Fruit fly (Drosophila melanogaster) whole organism, prepupa: ENCODE results near the gene gpp.

ENCODE experiments used
- Blimp-1 ChIP-seq: fragments of 200-800 bp; sonication (Bioruptor generic); optimal IDR thresholded peaks from 3 replicates; lab custom pipeline; 2017; ENCODE audit warnings: missing biosample characterization, missing genetic modification characterization, mild to moderate bottlenecking, moderate library complexity, missing genetic modification reagents
- CG10631 ChIP-seq: fragments of 200-800 bp; sonication (Bioruptor generic); optimal IDR thresholded peaks from 2 replicates; lab custom pipeline; 2016; ENCODE audit warnings: missing biosample characterization, missing genetic modification characterization
- CG11294 ChIP-seq: fragments of 200-800 bp; sonication (Bioruptor generic); IDR thresholded peaks from 2 replicates; pipeline ENCODE4 v1.3.6; 2022; ENCODE audit warnings: missing biosample characterization, missing genetic modification characterization
- CG11902 ChIP-seq: fragments of 200-800 bp; sonication (Bioruptor generic); optimal IDR thresholded peaks from 3 replicates; lab custom pipeline; 2016; ENCODE audit warnings: missing biosample characterization, missing genetic modification characterization
- CG15336 ChIP-seq: fragments of 200-800 bp; sonication (Bioruptor generic); IDR thresholded peaks from 2 replicates; pipeline ENCODE4 v1.3.6; 2022; ENCODE audit warnings: missing biosample characterization, missing genetic modification characterization
- CG1621 ChIP-seq: fragments of 200-800 bp; sonication (Bioruptor generic); optimal IDR thresholded peaks from 3 replicates; lab custom pipeline; 2018; ENCODE audit warnings: missing biosample characterization, mild to moderate bottlenecking, missing genetic modification characterization
- CG16779 ChIP-seq: fragments of 200-800 bp; sonication (Bioruptor generic); optimal IDR thresholded peaks from 3 replicates; lab custom pipeline; 2017; ENCODE audit warnings: missing biosample characterization, mild to moderate bottlenecking, missing genetic modification characterization
- CG3032 ChIP-seq: fragments of 200-800 bp; optimal IDR thresholded peaks from 2 replicates; lab custom pipeline; 2019; ENCODE audit warnings: missing biosample characterization, mild to moderate bottlenecking, missing genetic modification characterization, moderate library complexity
- CG32006 ChIP-seq: fragments of 200-800 bp; sonication (Bioruptor generic); optimal IDR thresholded peaks from 3 replicates; lab custom pipeline; 2017; ENCODE audit warnings: missing biosample characterization, mild to moderate bottlenecking, missing genetic modification characterization
- CG3919 ChIP-seq: fragments of 200-800 bp; sonication (Bioruptor generic); optimal IDR thresholded peaks from 3 replicates; lab custom pipeline; 2016; ENCODE audit warnings: missing biosample characterization, missing genetic modification characterization
- CG4318 ChIP-seq: fragments of 200-800 bp; sonication (Bioruptor generic); optimal IDR thresholded peaks from 3 replicates; lab custom pipeline; 2017; ENCODE audit warnings: missing biosample characterization, mild to moderate bottlenecking, missing genetic modification characterization
- CG6163 ChIP-seq: fragments of 200-800 bp; sonication (Bioruptor generic); IDR thresholded peaks from 3 replicates; pipeline ENCODE4 v1.3.6; 2022; ENCODE audit warnings: missing biosample characterization, missing genetic modification characterization
- CG6276 ChIP-seq: fragments of 200-800 bp; sonication (Bioruptor generic); optimal IDR thresholded peaks from 2 replicates; lab custom pipeline; 2017; ENCODE audit warnings: missing biosample characterization, mild to moderate bottlenecking, missing genetic modification characterization
- CG6792 ChIP-seq: fragments of 200-800 bp; sonication (Bioruptor generic); optimal IDR thresholded peaks from 3 replicates; lab custom pipeline; 2016; ENCODE audit warnings: missing biosample characterization, missing genetic modification characterization
- CG6808 ChIP-seq: fragments of 200-800 bp; sonication (Bioruptor generic); optimal IDR thresholded peaks from 3 replicates; lab custom pipeline; 2017; ENCODE audit warnings: missing biosample characterization, missing genetic modification characterization, mild to moderate bottlenecking, moderate library complexity, missing genetic modification reagents
- CG6854 ChIP-seq: fragments of 200-800 bp; sonication (Bioruptor generic); optimal IDR thresholded peaks from 2 replicates; lab custom pipeline; 2017; ENCODE audit warnings: missing biosample characterization, mild to moderate bottlenecking, missing genetic modification characterization
- CG7368 ChIP-seq: fragments of 200-800 bp; sonication (Bioruptor generic); optimal IDR thresholded peaks from 3 replicates; lab custom pipeline; 2016; ENCODE audit warnings: missing biosample characterization, missing genetic modification characterization
- CG8119 ChIP-seq: fragments of 200-800 bp; sonication (Bioruptor generic); IDR thresholded peaks from 3 replicates; pipeline ENCODE4 v1.3.6; 2022; ENCODE audit warnings: missing biosample characterization, missing genetic modification characterization
- CG8319 ChIP-seq: fragments of 200-800 bp; sonication (Bioruptor generic); optimal IDR thresholded peaks from 3 replicates; lab custom pipeline; 2016; ENCODE audit warnings: missing biosample characterization, missing genetic modification characterization
- CG8632 ChIP-seq: fragments of 200-800 bp; sonication (Bioruptor generic); optimal IDR thresholded peaks from 3 replicates; lab custom pipeline; 2016; ENCODE audit warnings: missing biosample characterization, missing genetic modification characterization
- CG9139 ChIP-seq: fragments of 200-800 bp; sonication (Bioruptor generic); optimal IDR thresholded peaks from 3 replicates; lab custom pipeline; 2017; ENCODE audit warnings: missing biosample characterization, mild to moderate bottlenecking, missing genetic modification characterization
- Eip75B ChIP-seq: fragments of 200-800 bp; sonication (Bioruptor generic); optimal IDR thresholded peaks from 3 replicates; lab custom pipeline; 2016; ENCODE audit warnings: missing biosample characterization, missing genetic modification characterization
- Eip78C ChIP-seq: fragments of 200-800 bp; sonication (Bioruptor generic); peaks from one replicate; lab custom pipeline; 2016; ENCODE audit warnings: missing biosample characterization, missing genetic modification characterization
- Eip93F ChIP-seq: fragments of 200-800 bp; sonication (Bioruptor generic); optimal IDR thresholded peaks from 2 replicates; lab custom pipeline; 2016; ENCODE audit warnings: missing biosample characterization, mild to moderate bottlenecking, missing genetic modification characterization
- Ets21C ChIP-seq: fragments of 200-800 bp; sonication (Bioruptor generic); optimal IDR thresholded peaks from 3 replicates; lab custom pipeline; 2016; ENCODE audit warnings: missing biosample characterization, missing genetic modification characterization
- Ets96B ChIP-seq: fragments of 200-800 bp; optimal IDR thresholded peaks from 2 replicates; lab custom pipeline; 2019; ENCODE audit warnings: missing biosample characterization, mild to moderate bottlenecking, missing genetic modification characterization, moderate library complexity
- Gug ChIP-seq: fragments of 200-800 bp; sonication (Bioruptor generic); IDR thresholded peaks from 2 replicates; pipeline ENCODE4 v1.3.6; 2022; ENCODE audit warnings: missing biosample characterization, missing genetic modification characterization
- Hr39 ChIP-seq: fragments of 200-800 bp; sonication (Bioruptor generic); optimal IDR thresholded peaks from 2 replicates; lab custom pipeline; 2016; ENCODE audit warnings: missing biosample characterization, missing genetic modification characterization
- Hr4 ChIP-seq: fragments of 200-800 bp; sonication (Bioruptor generic); optimal IDR thresholded peaks from 3 replicates; lab custom pipeline; 2016; ENCODE audit warnings: missing biosample characterization, missing genetic modification characterization
- Met ChIP-seq: fragments of 200-800 bp; sonication (Bioruptor generic); optimal IDR thresholded peaks from 3 replicates; lab custom pipeline; 2016; ENCODE audit warnings: missing biosample characterization, missing genetic modification characterization
- OdsH ChIP-seq: fragments of 200-800 bp; sonication (Bioruptor generic); optimal IDR thresholded peaks from 3 replicates; lab custom pipeline; 2016; ENCODE audit warnings: missing biosample characterization, missing genetic modification characterization
- Smox ChIP-seq: fragments of 200-800 bp; sonication (Bioruptor generic); optimal IDR thresholded peaks from 3 replicates; lab custom pipeline; 2016; ENCODE audit warnings: missing biosample characterization, missing genetic modification characterization
- Sox102F ChIP-seq: fragments of 200-800 bp; sonication (Bioruptor generic); optimal IDR thresholded peaks from 2 replicates; lab custom pipeline; 2016; ENCODE audit warnings: missing biosample characterization, mild to moderate bottlenecking, missing genetic modification characterization
- Sox15 ChIP-seq: fragments of 200-800 bp; sonication (Bioruptor generic); optimal IDR thresholded peaks from 3 replicates; lab custom pipeline; 2016; ENCODE audit warnings: missing biosample characterization, missing genetic modification characterization
- achi ChIP-seq: fragments of 200-800 bp; sonication (Bioruptor generic); optimal IDR thresholded peaks from 3 replicates; lab custom pipeline; 2016; ENCODE audit warnings: missing biosample characterization, missing genetic modification characterization
- acj6 ChIP-seq: fragments of 200-800 bp; sonication (Bioruptor generic); optimal IDR thresholded peaks from 3 replicates; lab custom pipeline; 2016; ENCODE audit warnings: missing biosample characterization, missing genetic modification characterization
- cyc ChIP-seq: fragments of 200-800 bp; sonication (Bioruptor generic); optimal IDR thresholded peaks from 3 replicates; lab custom pipeline; 2016; ENCODE audit warnings: missing biosample characterization, missing genetic modification characterization
- dac ChIP-seq: fragments of 200-800 bp; sonication (Bioruptor generic); optimal IDR thresholded peaks from 2 replicates; lab custom pipeline; 2017; ENCODE audit warnings: missing biosample characterization, mild to moderate bottlenecking, missing genetic modification characterization
- dsx ChIP-seq: fragments of 200-800 bp; optimal IDR thresholded peaks from 3 replicates; lab custom pipeline; 2019; ENCODE audit warnings: missing biosample characterization, mild to moderate bottlenecking, missing genetic modification characterization, moderate library complexity; ENCODE audit not compliant: poor library complexity, severe bottlenecking
- eg ChIP-seq: fragments of 200-800 bp; sonication (Bioruptor generic); IDR thresholded peaks from 3 replicates; pipeline ENCODE4 v1.3.6; 2022; ENCODE audit warnings: missing biosample characterization, missing genetic modification characterization
- esn ChIP-seq: fragments of 200-800 bp; sonication (Bioruptor generic); optimal IDR thresholded peaks from 2 replicates; lab custom pipeline; 2016; ENCODE audit warnings: missing biosample characterization, mild to moderate bottlenecking, missing genetic modification characterization, moderate library complexity
- fd59A ChIP-seq: fragments of 200-800 bp; sonication (Bioruptor generic); optimal IDR thresholded peaks from 2 replicates; lab custom pipeline; 2017; ENCODE audit warnings: missing biosample characterization, mild to moderate bottlenecking, missing genetic modification characterization, missing genetic modification reagents
- fd85E ChIP-seq: fragments of 200-800 bp; sonication (Bioruptor generic); optimal IDR thresholded peaks from 3 replicates; lab custom pipeline; 2016; ENCODE audit warnings: missing biosample characterization, missing genetic modification characterization
- fkh ChIP-seq: fragments of 200-800 bp; sonication (Bioruptor generic); optimal IDR thresholded peaks from 3 replicates; lab custom pipeline; 2017; ENCODE audit warnings: missing biosample characterization, mild to moderate bottlenecking, missing genetic modification characterization, moderate library complexity
- lz ChIP-seq: fragments of 200-800 bp; sonication (Bioruptor generic); optimal IDR thresholded peaks from 3 replicates; lab custom pipeline; 2016; ENCODE audit warnings: missing biosample characterization, missing genetic modification characterization
- net ChIP-seq: fragments of 200-800 bp; sonication (Bioruptor generic); optimal IDR thresholded peaks from 3 replicates; lab custom pipeline; 2016; ENCODE audit warnings: missing biosample characterization, missing genetic modification characterization
- pdm3 ChIP-seq: fragments of 200-800 bp; sonication (Bioruptor generic); optimal IDR thresholded peaks from 3 replicates; lab custom pipeline; 2016; ENCODE audit warnings: missing biosample characterization, missing genetic modification characterization
- salr ChIP-seq, 2 experiments: fragments of 200-800 bp; sonication (Bioruptor generic); optimal IDR thresholded peaks; 3 replicates each; lab custom pipeline; 2016 to 2018; ENCODE audit warnings: missing biosample characterization in 2 of 2, missing genetic modification characterization in 2 of 2, mild to moderate bottlenecking in 1 of 2
- spab ChIP-seq: fragments of 200-800 bp; sonication (Bioruptor generic); optimal IDR thresholded peaks from 2 replicates; lab custom pipeline; 2017; ENCODE audit warnings: missing biosample characterization, mild to moderate bottlenecking, missing genetic modification characterization, missing genetic modification reagents
- ss ChIP-seq, 2 experiments: fragments of 200-800 bp; sonication (Bioruptor generic); optimal IDR thresholded peaks; 2 replicates in 1 of 2; 3 replicates in 1 of 2; lab custom pipeline; 2017 to 2018; ENCODE audit warnings: mild to moderate bottlenecking in 2 of 2, missing biosample characterization in 2 of 2, missing genetic modification characterization in 2 of 2, moderate library complexity in 1 of 2
- svp ChIP-seq: fragments of 200-800 bp; sonication (Bioruptor generic); peaks from one replicate; lab custom pipeline; 2016; ENCODE audit warnings: missing biosample characterization, missing genetic modification characterization
- vri ChIP-seq: fragments of 200-800 bp; sonication (Bioruptor generic); optimal IDR thresholded peaks from 3 replicates; lab custom pipeline; 2016; ENCODE audit warnings: missing biosample characterization, mild to moderate bottlenecking, missing genetic modification characterization

The gpp gene

DNA sequence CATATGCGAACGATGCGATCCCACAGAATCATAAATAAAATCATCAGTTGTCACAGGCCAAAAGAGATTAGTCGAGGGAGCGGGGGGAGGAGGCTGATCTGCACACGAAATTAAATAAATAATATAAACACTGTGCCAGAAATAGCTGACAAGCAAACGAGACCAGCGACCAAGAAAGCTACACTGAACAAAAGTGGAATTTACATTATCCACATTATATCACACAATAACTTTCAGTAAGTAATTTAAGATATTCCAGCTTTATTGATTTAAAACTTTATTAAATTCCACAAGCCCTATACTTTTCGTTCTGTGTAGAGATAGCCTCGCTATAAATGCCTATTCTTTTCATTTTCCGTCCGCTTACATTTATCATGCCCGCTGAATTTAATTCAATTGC lies 2.5 kb upstream of the gpp start:
- peak; percentile 92 for TF ChIP-seq Eip78C (GFP tag; lab: Kevin White, UChicago)
- TF ChIP-seq svp (GFP tag; lab: Kevin White, UChicago) = peak; percentile 84
- peak; percentile 38 for TF ChIP-seq Sox102F (GFP tag; lab: Kevin White, UChicago)
- peak; percentile 74 for TF ChIP-seq CG6276
- peak; percentile 53 for TF ChIP-seq CG3032
- TF ChIP-seq CG15336 (GFP tag; lab: Robert Waterston, UW) = peak; percentile 91
- peak; percentile 61 for TF ChIP-seq CG4318 (GFP tag; lab: Kevin White, UChicago)
- peak; percentile 83 for TF ChIP-seq Hr4 (GFP tag; lab: Kevin White, UChicago)
- TF ChIP-seq CG6163 = peak; percentile 90
- no peak for TF ChIP-seq CG9139 (GFP tag; lab: Kevin White, UChicago)
- peak; percentile 78 for TF ChIP-seq Eip75B (GFP tag; lab: Kevin White, UChicago)
- TF ChIP-seq pdm3 (GFP tag; lab: Kevin White, UChicago) = peak; percentile 71
- TF ChIP-seq Ets21C = peak; percentile 59
- peak; percentile 71 for TF ChIP-seq Hr39 (GFP tag; lab: Kevin White, UChicago)
- TF ChIP-seq dsx (GFP tag; lab: Kevin White, UChicago) = peak; percentile 45
- TF ChIP-seq Met (GFP tag; lab: Kevin White, UChicago) = peak; percentile 67
- peak; percentile 16 to 77 for TF ChIP-seq salr (GFP tag; optimal IDR thresholded peaks at IDR 0.05; lab: Kevin White, UChicago)
- TF ChIP-seq CG3919 (GFP tag; lab: Kevin White, UChicago) = peak; percentile 79
- peak; percentile 53 for TF ChIP-seq dac (GFP tag; lab: Kevin White, UChicago)
- TF ChIP-seq cyc (GFP tag; lab: Kevin White, UChicago) = peak; percentile 73
- TF ChIP-seq Sox15 = peak; percentile 55
- peak; percentile 68 for TF ChIP-seq lz (GFP tag; lab: Kevin White, UChicago)
- peak; percentile 46 for TF ChIP-seq CG11902 (GFP tag; lab: Kevin White, UChicago)
- TF ChIP-seq CG8632 (GFP tag; lab: Kevin White, UChicago) = peak; percentile 73
- peak; percentile 40 for TF ChIP-seq fkh (GFP tag; lab: Kevin White, UChicago)
- peak; percentile 46 for TF ChIP-seq CG6808 (GFP tag; lab: Kevin White, UChicago)
- peak; percentile 15 for TF ChIP-seq ss (GFP tag; optimal IDR thresholded peaks at IDR 0.05; lab: Kevin White, UChicago)
- TF ChIP-seq CG6792 = peak; percentile 73
- peak; percentile 93 for TF ChIP-seq eg
- TF ChIP-seq CG6854 = no peak
- TF ChIP-seq spab (GFP tag; lab: Kevin White, UChicago) = peak; percentile 23
- TF ChIP-seq CG8319 (GFP tag; lab: Kevin White, UChicago) = peak; percentile 55
- peak; percentile 47 for TF ChIP-seq CG1621 (tag; lab: Kevin White, UChicago)
- peak; percentile 67 for TF ChIP-seq Ets96B (tag; lab: Kevin White, UChicago)
- TF ChIP-seq OdsH (GFP tag; lab: Kevin White, UChicago) = peak; percentile 76
- TF ChIP-seq Smox (GFP tag; lab: Kevin White, UChicago) = peak; percentile 64
- peak; percentile 74 for TF ChIP-seq esn (GFP tag; lab: Kevin White, UChicago)
- peak; percentile 52 for TF ChIP-seq CG7368 (GFP tag; lab: Kevin White, UChicago)
- TF ChIP-seq Eip93F = no peak
- TF ChIP-seq Gug (GFP tag; lab: Robert Waterston, UW) = peak; percentile 83
- TF ChIP-seq achi (GFP tag; lab: Kevin White, UChicago) = peak; percentile 78
- TF ChIP-seq CG16779 (tag; lab: Kevin White, UChicago) = peak; percentile 53
- TF ChIP-seq CG8119 (GFP tag; lab: Robert Waterston, UW) = peak; percentile 88; the same call in 2 of the 3 replicates
- peak; percentile 75 for TF ChIP-seq CG10631 (GFP tag; lab: Kevin White, UChicago)
- TF ChIP-seq CG11294 (GFP tag; lab: Robert Waterston, UW) = peak; percentile 66
- TF ChIP-seq vri (GFP tag; lab: Kevin White, UChicago) = no peak
- peak; percentile 82 for TF ChIP-seq CG32006
- TF ChIP-seq Blimp-1 (GFP tag; lab: Kevin White, UChicago) = no peak
- no peak for TF ChIP-seq fd85E
- TF ChIP-seq acj6 = peak; percentile 78
- no peak for TF ChIP-seq fd59A
- peak; percentile 69 for TF ChIP-seq net (GFP tag; lab: Kevin White, UChicago)
